Fruit fly (Drosophila melanogaster): ENCODE results near the gene Gba1b.
A peak's percentile ranks its signal among the peaks of the same experiment; 100 is the strongest.

Gba1b gene

DNA sequence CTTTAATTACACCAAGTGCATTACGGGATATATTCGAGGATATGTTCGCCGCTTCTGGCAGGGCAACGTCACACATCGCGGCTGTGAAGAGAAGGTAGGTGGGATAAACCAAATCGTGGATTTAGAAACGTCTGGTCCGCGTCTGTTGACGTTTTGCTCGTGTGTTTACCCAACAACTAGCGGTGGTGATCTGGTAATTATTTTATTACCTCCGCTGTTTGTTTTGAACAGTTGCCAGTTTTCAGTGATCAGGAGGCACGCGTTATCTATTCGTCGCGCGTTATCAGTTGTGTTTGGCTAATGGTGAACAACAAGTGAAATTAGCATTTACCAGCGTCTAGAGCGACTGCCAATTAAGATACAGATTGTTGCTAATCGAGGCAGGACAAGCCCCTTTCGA, 24.5 kb downstream of the Gba1b start (continued):
- TF ChIP-seq lov (optimal IDR thresholded peaks at IDR 0.05): no peak
- TF ChIP-seq lov (GFP tag; IDR thresholded peaks at IDR 0.05): no peak
- TF ChIP-seq sqz (GFP tag; optimal IDR thresholded peaks at IDR 0.05): peak; percentile 10
- no peak for TF ChIP-seq Lhr (GFP tag; optimal IDR thresholded peaks at IDR 0.05)
- TF ChIP-seq CG4360 (GFP tag; IDR thresholded peaks at IDR 0.05): no peak
- no peak for TF ChIP-seq crc (GFP tag; optimal IDR thresholded peaks at IDR 0.05)
- TF ChIP-seq CG4707 (GFP tag; optimal IDR thresholded peaks at IDR 0.05): no peak
- no peak for TF ChIP-seq peb (GFP tag; IDR thresholded peaks at IDR 0.05)
- TF ChIP-seq trh (GFP tag; optimal IDR thresholded peaks at IDR 0.05): no peak
- TF ChIP-seq cato (GFP tag; optimal IDR thresholded peaks at IDR 0.05; ENCODE audit: borderline replicate concordance): no peak
- no peak for TF ChIP-seq CG4820 (GFP tag; optimal IDR thresholded peaks at IDR 0.05)
- no peak for TF ChIP-seq CG6254 (GFP tag; optimal IDR thresholded peaks at IDR 0.05)
- peak; percentile 75 for TF ChIP-seq twi (tag; optimal IDR thresholded peaks at IDR 0.05)
- TF ChIP-seq Awh (GFP tag; IDR thresholded peaks at IDR 0.05): no peak; the same call in 1 of the 2 replicates
- TF ChIP-seq hth (optimal IDR thresholded peaks at IDR 0.05): no peak
- no peak for TF ChIP-seq en (GFP tag; optimal IDR thresholded peaks at IDR 0.05)
- no peak for TF ChIP-seq zen2 (GFP tag; IDR thresholded peaks at IDR 0.05; ENCODE audit: partially characterized antibody)
- TF ChIP-seq Taf1 (GFP tag; IDR thresholded peaks at IDR 0.05): no peak
- TF ChIP-seq tup (GFP tag; optimal IDR thresholded peaks at IDR 0.05): peak; percentile 40
- peak; percentile 19 for TF ChIP-seq Dek (tag; optimal IDR thresholded peaks at IDR 0.05)
- TF ChIP-seq Sin3A (optimal IDR thresholded peaks at IDR 0.05): no peak
- TF ChIP-seq ac (GFP tag; optimal IDR thresholded peaks at IDR 0.05): no peak
- no peak for TF ChIP-seq Eip74EF (GFP tag; optimal IDR thresholded peaks at IDR 0.05)
- no peak for TF ChIP-seq ato (GFP tag; IDR thresholded peaks at IDR 0.05; ENCODE audit: partially characterized antibody)
- no peak for TF ChIP-seq Dad (GFP tag; optimal IDR thresholded peaks at IDR 0.05)
- no peak for TF ChIP-seq CG43689 (GFP tag; IDR thresholded peaks at IDR 0.05)
- TF ChIP-seq CG2678 (tag; optimal IDR thresholded peaks at IDR 0.05): peak; percentile 67
- TF ChIP-seq CG6689 (GFP tag; IDR thresholded peaks at IDR 0.05): no peak
- no peak for TF ChIP-seq hkb (optimal IDR thresholded peaks at IDR 0.05)
- TF ChIP-seq hkb (GFP tag; IDR thresholded peaks at IDR 0.05): peak; percentile 54; the same call in 1 of the 2 replicates
- TF ChIP-seq CG31365 (tag; optimal IDR thresholded peaks at IDR 0.05): peak; percentile 37
- TF ChIP-seq CG7357 (GFP tag; IDR thresholded peaks at IDR 0.05): no peak
- no peak for TF ChIP-seq NC2β (GFP tag; optimal IDR thresholded peaks at IDR 0.05)
- no peak for TF ChIP-seq Sry-β (GFP tag; optimal IDR thresholded peaks at IDR 0.05)
- TF ChIP-seq kay (GFP tag; optimal IDR thresholded peaks at IDR 0.05): no peak
- TF ChIP-seq PHDP (tag; optimal IDR thresholded peaks at IDR 0.05): peak; percentile 65
- no peak for TF ChIP-seq CG7372 (GFP tag; IDR thresholded peaks at IDR 0.05)
- TF ChIP-seq CG5953 (GFP tag; IDR thresholded peaks at IDR 0.05): no peak
- TF ChIP-seq CG10147 (GFP tag; optimal IDR thresholded peaks at IDR 0.05): no peak
- TF ChIP-seq gfzf (GFP tag; optimal IDR thresholded peaks at IDR 0.05): no peak
- TF ChIP-seq Poxn (GFP tag; IDR thresholded peaks at IDR 0.05): no peak
- TF ChIP-seq nau (GFP tag; optimal IDR thresholded peaks at IDR 0.05): peak; percentile 38
- peak; percentile 24 for TF ChIP-seq kah (GFP tag; optimal IDR thresholded peaks at IDR 0.05)
- peak; percentile 47 for TF ChIP-seq CG9727 (GFP tag; optimal IDR thresholded peaks at IDR 0.05)
- no peak for TF ChIP-seq Dp (GFP tag; optimal IDR thresholded peaks at IDR 0.05)
- TF ChIP-seq Nf-YA (GFP tag; IDR thresholded peaks at IDR 0.05): no peak
- no peak for TF ChIP-seq CG2202 (tag; optimal IDR thresholded peaks at IDR 0.05)
- TF ChIP-seq CG15269 (tag; optimal IDR thresholded peaks at IDR 0.05): peak; percentile 27
- no peak for TF ChIP-seq CG18764 (GFP tag; optimal IDR thresholded peaks at IDR 0.05)
- peak; percentile 60 for TF ChIP-seq HHEX (GFP tag; optimal IDR thresholded peaks at IDR 0.05)
- TF ChIP-seq CG33213 (GFP tag; optimal IDR thresholded peaks at IDR 0.05): no peak
- TF ChIP-seq pita (GFP tag; optimal IDR thresholded peaks at IDR 0.05): no peak
- no peak for TF ChIP-seq Kr (GFP tag; optimal IDR thresholded peaks at IDR 0.05)
